Fruit fly (Drosophila melanogaster) whole organism, pupa: ENCODE results near the gene Mco4.
A peak's percentile ranks its signal among the peaks of the same experiment; 100 is the strongest.

ENCODE experiments used
- CG10348 ChIP-seq: fragments of 200-800 bp; sonication (Bioruptor generic); IDR thresholded peaks from 2 replicates; pipeline ENCODE4 v1.3.6; 2022; ENCODE audit warnings: missing biosample characterization, missing genetic modification characterization
- CG12605 ChIP-seq: fragments of 200-800 bp; sonication (Bioruptor generic); IDR thresholded peaks from 2 replicates; pipeline ENCODE4 v1.3.6; 2022; ENCODE audit warnings: missing biosample characterization, missing genetic modification characterization
- CG13204 ChIP-seq: fragments of 200-800 bp; sonication (Bioruptor generic); optimal IDR thresholded peaks from 2 replicates; lab custom pipeline; 2018; ENCODE audit warnings: missing biosample characterization, mild to moderate bottlenecking, missing genetic modification characterization, moderate library complexity
- CG14655 ChIP-seq: fragments of 200-800 bp; sonication (Bioruptor generic); optimal IDR thresholded peaks from 3 replicates; lab custom pipeline; 2017; ENCODE audit warnings: mild to moderate bottlenecking, missing biosample characterization, missing genetic modification reagents, missing genetic modification characterization
- CG15710 ChIP-seq: fragments of 200-800 bp; sonication (Bioruptor generic); optimal IDR thresholded peaks from 2 replicates; lab custom pipeline; 2018; ENCODE audit warnings: missing biosample characterization, mild to moderate bottlenecking, missing genetic modification characterization, moderate library complexity
- CG17806 ChIP-seq: fragments of 200-800 bp; sonication (Bioruptor generic); optimal IDR thresholded peaks from 2 replicates; lab custom pipeline; 2018; ENCODE audit warnings: missing biosample characterization, mild to moderate bottlenecking, missing genetic modification characterization, moderate library complexity
- CG32121 ChIP-seq: fragments of 200-800 bp; sonication (Bioruptor generic); IDR thresholded peaks from 2 replicates; pipeline ENCODE4 v1.3.6; 2022; ENCODE audit warnings: missing biosample characterization, missing genetic modification characterization
- CG34367 ChIP-seq: fragments of 200-800 bp; sonication (Bioruptor generic); optimal IDR thresholded peaks from 2 replicates; lab custom pipeline; 2018; ENCODE audit warnings: missing biosample characterization, mild to moderate bottlenecking, missing genetic modification characterization
- CG4496 ChIP-seq: fragments of 200-800 bp; sonication (Bioruptor generic); IDR thresholded peaks from 3 replicates; pipeline ENCODE4 v1.3.6; 2022; ENCODE audit warnings: missing biosample characterization, missing genetic modification characterization
- CG8159 ChIP-seq: fragments of 200-800 bp; sonication (Bioruptor generic); optimal IDR thresholded peaks from 3 replicates; lab custom pipeline; 2018; ENCODE audit warnings: missing biosample characterization, mild to moderate bottlenecking, missing genetic modification characterization, moderate library complexity
- CG8301 ChIP-seq: fragments of 200-800 bp; sonication (Bioruptor generic); optimal IDR thresholded peaks from 2 replicates; lab custom pipeline; 2018; ENCODE audit warnings: missing biosample characterization, mild to moderate bottlenecking, missing genetic modification characterization
- CG9948 ChIP-seq: fragments of 200-800 bp; sonication (Bioruptor generic); optimal IDR thresholded peaks from 2 replicates; lab custom pipeline; 2018; ENCODE audit warnings: missing biosample characterization, mild to moderate bottlenecking, missing genetic modification characterization, moderate library complexity
- D1 ChIP-seq: fragments of 200-800 bp; sonication (Bioruptor generic); optimal IDR thresholded peaks from 2 replicates; lab custom pipeline; 2018; ENCODE audit warnings: missing biosample characterization, mild to moderate bottlenecking, missing genetic modification characterization, moderate library complexity
- EcR ChIP-seq: fragments of 200-800 bp; sonication (Bioruptor generic); optimal IDR thresholded peaks from 3 replicates; lab custom pipeline; 2019; ENCODE audit warnings: missing biosample characterization, missing genetic modification characterization, mild to moderate bottlenecking, moderate library complexity, missing genetic modification reagents
- Ets98B ChIP-seq: fragments of 200-800 bp; sonication (Bioruptor generic); IDR thresholded peaks from 2 replicates; pipeline ENCODE4 v1.3.6; 2022; ENCODE audit warnings: missing biosample characterization, missing genetic modification characterization
- Pif1A ChIP-seq: fragments of 200-800 bp; sonication (Bioruptor generic); optimal IDR thresholded peaks from 3 replicates; lab custom pipeline; 2016; ENCODE audit warnings: missing biosample characterization, missing genetic modification characterization
- Pif1B ChIP-seq: fragments of 200-800 bp; sonication (Bioruptor generic); optimal IDR thresholded peaks from 3 replicates; lab custom pipeline; 2016; ENCODE audit warnings: missing biosample characterization, missing genetic modification characterization
- Snoo ChIP-seq: fragments of 200-800 bp; sonication (Bioruptor generic); optimal IDR thresholded peaks from 3 replicates; lab custom pipeline; 2017; ENCODE audit warnings: missing biosample characterization, mild to moderate bottlenecking, missing genetic modification characterization, inconsistent platforms
- fd96Ca ChIP-seq: fragments of 200-800 bp; sonication (Bioruptor generic); IDR thresholded peaks from 3 replicates; pipeline ENCODE4 v1.3.6; 2022; ENCODE audit warnings: missing biosample characterization, missing genetic modification characterization
- gl ChIP-seq: fragments of 200-800 bp; sonication (Bioruptor generic); optimal IDR thresholded peaks from 2 replicates; lab custom pipeline; 2018; ENCODE audit warnings: missing biosample characterization, mild to moderate bottlenecking, missing genetic modification characterization
- rn ChIP-seq: fragments of 200-800 bp; sonication (Bioruptor generic); IDR thresholded peaks from 2 replicates; pipeline ENCODE4 v1.3.6; 2022; ENCODE audit warnings: missing biosample characterization, missing genetic modification characterization

Gene Mco4

DNA sequence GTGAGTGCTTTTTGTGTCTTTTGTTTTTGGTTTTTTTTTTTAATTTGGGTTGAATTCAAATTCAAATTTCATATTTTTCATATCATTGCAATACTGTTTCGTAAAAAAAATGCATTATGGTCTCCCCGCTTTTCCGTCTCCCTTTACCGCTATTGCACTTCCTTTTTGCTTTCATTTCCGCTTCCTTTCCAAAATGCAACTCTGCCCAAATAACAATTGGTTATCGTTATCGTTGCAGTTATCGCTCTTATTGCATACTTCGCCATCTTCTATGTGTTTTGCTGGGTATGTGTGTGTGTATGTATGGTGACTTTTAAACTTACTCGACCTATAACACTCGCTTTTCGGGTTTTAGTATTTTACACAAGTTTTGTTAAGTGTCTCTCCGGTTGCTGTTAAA lies 9.2 kb upstream of the Mco4 start:
- TF ChIP-seq CG15710, result no peak
- TF ChIP-seq CG4496 (GFP tag; lab: Robert Waterston, UW), result no peak
- TF ChIP-seq CG8301 (tag; lab: Kevin White, UChicago), result no peak

DNA sequence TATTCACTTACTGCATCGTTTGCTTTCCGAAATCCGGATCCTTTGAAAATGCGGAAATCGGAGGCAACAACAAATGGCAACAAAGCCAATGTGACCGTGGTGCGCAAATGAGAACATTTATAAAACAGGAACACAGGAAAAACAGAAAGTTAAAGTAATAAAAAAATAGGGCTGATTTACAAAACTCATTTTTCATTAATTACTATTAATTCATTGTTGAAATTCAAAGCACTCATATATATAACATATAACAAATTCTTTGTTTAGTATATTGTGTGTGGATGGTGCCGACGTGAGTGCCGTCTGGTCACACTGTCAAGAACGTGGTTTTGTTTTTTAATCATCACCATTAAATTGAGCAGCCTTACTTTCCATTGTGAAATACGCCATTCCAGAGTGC lies 4.8 kb upstream of the Mco4 start, which contains the start of the genes Arp8 and CG6769:
TSS of gene Arp8 (minus strand) at position 90 of the 400 bp plus-strand sequence.
TSS of gene CG6769 (plus strand) at position 292 of the 400 bp plus-strand sequence.
- TF ChIP-seq CG9948 (tag; lab: Kevin White, UChicago), result no peak
- TF ChIP-seq, all 21 proteins: peak for 0

DNA sequence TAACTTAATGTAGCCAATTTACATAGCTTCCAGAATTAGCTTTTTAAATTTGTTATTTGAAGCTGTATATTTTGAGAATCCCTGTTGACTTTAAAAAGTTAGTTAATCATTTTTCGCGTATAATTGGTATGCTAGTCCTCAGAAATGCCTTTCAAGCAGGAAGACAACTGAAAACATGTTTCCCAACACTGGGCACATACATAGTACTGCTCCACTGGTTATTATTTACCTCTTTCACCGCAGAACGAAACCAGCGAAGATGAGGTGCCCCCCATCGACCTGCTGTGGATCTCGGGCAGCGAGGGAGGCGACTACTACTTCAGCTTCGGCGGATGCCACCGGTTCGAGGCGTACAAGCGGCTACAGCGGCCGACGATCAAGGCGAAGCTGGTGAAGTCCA lies 1.9 kb upstream of the Mco4 start:
- TF ChIP-seq D1 (tag; lab: Kevin White, UChicago), result no peak

DNA sequence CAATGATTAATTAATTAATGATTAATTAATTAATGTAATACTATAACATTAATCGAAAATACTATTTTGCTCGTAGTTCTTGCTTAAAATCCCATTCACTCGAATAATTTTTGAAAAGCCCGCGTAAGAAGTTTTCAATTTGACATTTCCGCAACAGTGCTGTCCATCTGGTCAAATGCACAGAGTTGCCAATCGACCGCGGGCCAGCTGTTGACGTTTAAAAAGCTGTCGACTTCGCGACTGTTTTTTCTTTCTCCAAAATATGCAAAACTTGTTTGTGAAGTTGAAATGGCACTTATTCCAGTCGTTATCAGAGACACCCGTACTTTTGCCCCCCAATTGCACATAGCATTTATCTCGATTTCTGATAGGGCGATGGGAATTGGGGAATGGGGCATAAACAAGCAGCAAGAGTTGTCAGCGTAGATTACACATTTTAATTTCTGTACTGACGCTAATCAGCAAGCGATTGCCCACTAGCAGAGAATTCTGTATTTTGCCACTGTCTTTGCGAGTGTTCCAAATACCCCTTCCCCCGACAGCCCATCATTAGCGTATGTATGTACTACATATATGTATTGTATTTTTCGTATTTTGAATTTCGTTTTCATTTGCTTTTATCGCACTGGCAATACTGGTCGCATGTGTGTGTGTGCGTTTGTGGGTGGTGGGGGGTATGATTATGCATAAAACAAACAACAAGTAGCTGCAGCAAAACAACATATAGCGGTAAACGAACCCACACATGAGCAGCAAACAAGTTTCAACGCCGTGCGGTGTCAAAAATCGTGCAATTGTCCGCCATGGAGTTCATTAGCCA lies 739 bp upstream of the Mco4 start, which contains the start of gene Srx:
TSS of gene Srx (plus strand) at position 517 of the 820 bp plus-strand sequence.
- TF ChIP-seq D1 (tag; lab: Kevin White, UChicago) (no peak), rn (no peak), CG8159 (tag; lab: Kevin White, UChicago) (peak; percentile 20), Ets98B (peak; percentile 37; the same call in 1 of the 2 replicates), CG8301 (tag; lab: Kevin White, UChicago) (no peak), CG13204 (no peak), CG34367 (tag; lab: Kevin White, UChicago) (peak; percentile 1), CG15710 (peak; percentile 23), Snoo (tag; lab: Kevin White, UChicago) (no peak), CG17806 (tag; lab: Kevin White, UChicago) (no peak), CG14655 (GFP tag; lab: Kevin White, UChicago) (no peak), Pif1A (GFP tag; lab: Kevin White, UChicago) (no peak), CG4496 (GFP tag; lab: Robert Waterston, UW) (peak; percentile 65; the same call in 1 of the 3 replicates), Pif1B (no peak), CG9948 (tag; lab: Kevin White, UChicago) (peak; percentile 1), fd96Ca (peak; percentile 36; the same call in 1 of the 3 replicates), EcR (GFP tag; lab: Kevin White, UChicago) (peak; percentile 56), CG12605 (no peak), CG10348 (GFP tag; lab: Robert Waterston, UW) (no peak), CG32121 (GFP tag; lab: Robert Waterston, UW) (peak; percentile 35; the same call in 1 of the 2 replicates), gl (tag; lab: Kevin White, UChicago) (no peak)

DNA sequence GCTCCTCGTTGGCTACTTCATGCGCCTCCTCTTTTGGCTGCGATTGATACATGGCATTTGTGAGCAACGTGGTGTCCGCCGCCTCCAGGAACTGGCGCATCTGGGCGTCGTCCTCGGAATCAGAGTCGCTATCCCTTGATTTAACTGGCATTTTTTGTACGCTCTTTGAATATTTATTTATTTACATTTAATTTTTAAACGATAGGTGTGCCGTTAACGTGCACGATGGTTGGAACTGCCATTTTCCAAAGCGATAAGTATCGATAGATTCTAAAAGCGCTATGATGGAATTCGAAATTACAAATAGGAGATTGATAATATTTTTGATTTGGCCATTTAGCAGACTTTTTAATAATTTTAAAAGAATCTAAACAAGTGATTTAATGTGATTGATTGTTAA lies 3.5 kb downstream of the Mco4 start, which contains the start of gene CG32554:
TSS of gene CG32554 (minus strand) at position 229 of the 400 bp plus-strand sequence.
- no peak for TF ChIP-seq Pif1B
- TF ChIP-seq CG8159 (tag; lab: Kevin White, UChicago), result no peak
- no peak for TF ChIP-seq CG10348 (GFP tag; lab: Robert Waterston, UW)
- no peak for TF ChIP-seq CG32121 (GFP tag; lab: Robert Waterston, UW)
- TF ChIP-seq CG15710, result no peak

DNA sequence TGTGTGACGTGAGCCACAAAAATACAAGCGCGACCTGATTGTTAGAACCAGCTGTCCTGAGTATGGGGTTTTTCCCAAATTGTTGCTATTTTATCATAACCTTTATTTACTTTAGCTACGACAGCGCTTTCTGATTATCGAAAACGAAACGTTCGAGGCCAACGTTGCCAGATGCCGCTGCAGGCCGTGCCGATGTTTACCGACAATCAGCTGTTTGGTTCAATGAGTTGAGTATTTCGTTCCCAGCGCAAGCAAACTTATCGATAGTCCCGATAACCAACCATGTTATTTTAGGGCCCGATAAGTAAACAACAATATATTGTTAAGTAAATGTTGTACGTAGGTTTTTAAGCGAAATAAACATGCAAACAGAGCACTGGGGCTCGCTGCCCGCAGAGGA lies 5.8 kb downstream of the Mco4 start, which contains the start of the genes CG15814 and Spt7:
TSS of gene CG15814 (minus strand) at position 164 of the 400 bp plus-strand sequence.
TSS of gene Spt7 (plus strand) at position 282 of the 400 bp plus-strand sequence.
- TF ChIP-seq fd96Ca (peak; percentile 20; the same call in 1 of the 3 replicates), Snoo (tag; lab: Kevin White, UChicago) (peak; percentile 21), EcR (GFP tag; lab: Kevin White, UChicago) (peak; percentile 7), CG15710 (no peak), Ets98B (no peak), D1 (tag; lab: Kevin White, UChicago) (no peak), rn (no peak), CG17806 (tag; lab: Kevin White, UChicago) (no peak), CG10348 (GFP tag; lab: Robert Waterston, UW) (no peak), CG13204 (no peak), CG34367 (tag; lab: Kevin White, UChicago) (no peak), Pif1B (no peak), CG14655 (GFP tag; lab: Kevin White, UChicago) (no peak), CG8301 (tag; lab: Kevin White, UChicago) (no peak), CG8159 (tag; lab: Kevin White, UChicago) (no peak), CG9948 (tag; lab: Kevin White, UChicago) (no peak), CG32121 (GFP tag; lab: Robert Waterston, UW) (no peak), gl (tag; lab: Kevin White, UChicago) (no peak), CG4496 (GFP tag; lab: Robert Waterston, UW) (peak; percentile 28; the same call in 1 of the 3 replicates), Pif1A (GFP tag; lab: Kevin White, UChicago) (no peak), CG12605 (no peak)
